Worm (Caenorhabditis elegans): ENCODE measurements around the gene T03G11.9.
A peak's percentile ranks its signal among the peaks of the same experiment; 100 is the strongest.

Gene T03G11.9

DNA sequence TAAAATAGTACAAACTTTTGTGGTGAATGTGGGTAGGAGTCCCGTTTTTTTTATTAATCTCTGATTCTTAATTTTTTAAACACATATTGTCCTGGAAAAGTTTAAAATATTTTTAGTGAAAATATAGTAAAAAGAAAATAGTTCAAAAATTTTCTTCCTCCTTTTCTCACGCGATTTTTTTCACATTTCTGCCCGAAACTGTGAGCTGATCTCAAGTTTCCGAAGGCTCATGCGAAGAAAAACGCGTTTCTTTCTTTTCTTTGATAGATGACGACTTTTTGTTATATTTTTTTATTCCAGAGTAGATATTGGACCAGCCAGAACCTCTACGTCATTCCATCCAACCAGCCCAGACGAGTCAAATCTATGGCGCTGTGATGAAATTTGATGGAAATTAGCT, at the start of gene T03G11.9:
Gene T03G11.9 (plus strand): TSS at position 301 of the 400 bp plus-strand sequence.
- no peak for TF ChIP-seq lsy-12 (tag; optimal IDR thresholded peaks at IDR 0.05)
- TF ChIP-seq tbx-2 (tag; optimal IDR thresholded peaks at IDR 0.05), result no peak
- no peak for TF ChIP-seq R02D3.7 (tag; optimal IDR thresholded peaks at IDR 0.05)
- no peak for TF ChIP-seq elt-2 (tag; optimal IDR thresholded peaks at IDR 0.05)
- no peak for TF ChIP-seq nhr-11 (tag; optimal IDR thresholded peaks at IDR 0.05)
- no peak for TF ChIP-seq lin-39 (tag; optimal IDR thresholded peaks at IDR 0.05)
- TF ChIP-seq lin-15B (tag; optimal IDR thresholded peaks at IDR 0.05), result no peak
- no peak for TF ChIP-seq skn-1 (tag; optimal IDR thresholded peaks at IDR 0.05)
- TF ChIP-seq fkh-10 (GFP tag; optimal IDR thresholded peaks at IDR 0.05), result no peak
- TF ChIP-seq daf-12 (tag; optimal IDR thresholded peaks at IDR 0.05), result no peak
- no peak for TF ChIP-seq eor-1 (tag; optimal IDR thresholded peaks at IDR 0.05)
- no peak for TF ChIP-seq nhr-28 (tag; optimal IDR thresholded peaks at IDR 0.05)
- no peak for TF ChIP-seq mdl-1 (tag; optimal IDR thresholded peaks at IDR 0.05)

ce11 chrX:5135548-5135947, 48.5 kb upstream of the T03G11.9 start:
- TF ChIP-seq fkh-10 (GFP tag; optimal IDR thresholded peaks at IDR 0.05) (no peak), ama-1 (optimal IDR thresholded peaks at IDR 0.05) (peak; percentile 0), nhr-25 (tag; optimal IDR thresholded peaks at IDR 0.05) (peak; percentile 24)

ce11 chrX:5137716-5138470, 46.1 kb upstream of the T03G11.9 start:
- no peak for TF ChIP-seq egl-5 (tag; optimal IDR thresholded peaks at IDR 0.05)
- TF ChIP-seq nhr-25 (tag; optimal IDR thresholded peaks at IDR 0.05), result peak; percentile 57
- TF ChIP-seq elt-1 (tag; optimal IDR thresholded peaks at IDR 0.05), result peak; percentile 8
- no peak for TF ChIP-seq hmg-11 (tag; optimal IDR thresholded peaks at IDR 0.05)

- TF ChIP-seq hmg-11 (tag; optimal IDR thresholded peaks at IDR 0.05) (peak; percentile 76), eor-1 (tag; optimal IDR thresholded peaks at IDR 0.05) (no peak), mml-1 (tag; optimal IDR thresholded peaks at IDR 0.05) (no peak), lsy-12 (tag; optimal IDR thresholded peaks at IDR 0.05) (no peak), nhr-28 (tag; optimal IDR thresholded peaks at IDR 0.05) (no peak), ceh-82 (tag; optimal IDR thresholded peaks at IDR 0.05) (no peak), sea-2 (GFP tag; optimal IDR thresholded peaks at IDR 0.05) (no peak), ZK546.5 (tag; optimal IDR thresholded peaks at IDR 0.05) (no peak), fkh-10 (GFP tag; optimal IDR thresholded peaks at IDR 0.05) (no peak), egl-27 (tag; optimal IDR thresholded peaks at IDR 0.05) (no peak), pha-4 (tag; optimal IDR thresholded peaks at IDR 0.05) (no peak), zag-1 (tag; optimal IDR thresholded peaks at IDR 0.05) (no peak), nhr-76 (tag; optimal IDR thresholded peaks at IDR 0.05) (no peak), nfya-1 (tag; optimal IDR thresholded peaks at IDR 0.05; ENCODE audit: insufficient read depth) (peak; percentile 43)
Observed at ce11 chrX:5140177-5140576, 43.9 kb upstream of the T03G11.9 start.

DNA sequence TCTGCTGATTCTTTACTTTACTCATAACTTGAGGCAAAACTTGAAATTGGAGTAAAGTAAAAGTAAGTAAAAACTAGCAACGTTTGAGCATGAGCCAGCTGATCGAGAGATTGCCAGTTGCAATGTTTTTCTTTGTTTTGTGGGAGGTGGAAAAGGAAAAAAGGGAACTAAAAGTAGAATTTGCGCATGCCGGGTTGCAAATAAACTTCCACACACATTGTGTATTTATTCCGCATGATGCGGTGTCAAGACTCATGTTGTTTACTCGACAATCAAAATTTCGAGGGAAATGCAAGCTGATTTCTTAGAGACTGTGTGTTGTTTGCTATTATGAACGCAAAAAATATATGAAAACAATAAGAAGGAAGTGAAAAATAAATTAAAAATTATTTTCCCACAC, 41.6 kb upstream of the T03G11.9 start:
- TF ChIP-seq pha-4 (tag; optimal IDR thresholded peaks at IDR 0.05), result peak; percentile 88
- no peak for TF ChIP-seq nhr-76 (tag; optimal IDR thresholded peaks at IDR 0.05)
- TF ChIP-seq nhr-25 (tag; optimal IDR thresholded peaks at IDR 0.05), result no peak

DNA sequence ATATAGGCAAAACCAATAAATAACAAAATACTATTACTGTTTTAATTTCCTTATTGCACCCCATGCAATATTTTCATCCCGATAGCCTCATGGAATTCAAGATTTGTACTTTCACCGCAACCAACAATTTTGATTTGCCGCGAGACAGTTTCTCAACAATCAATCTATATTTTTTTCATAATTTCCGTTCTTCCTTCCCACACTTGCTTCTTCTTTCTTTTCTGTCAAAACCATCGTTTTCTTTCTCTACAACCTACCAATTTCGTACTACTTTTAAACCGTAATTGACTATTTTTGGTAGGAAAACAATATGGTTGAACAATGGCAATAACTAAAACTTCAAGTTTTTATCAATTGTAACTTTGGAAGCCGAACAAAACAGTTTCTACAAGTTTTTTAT, 36.1 kb upstream of the T03G11.9 start, which contains the start of gene C31H2.14:
Gene C31H2.14 (plus strand): TSS at position 301 of the 400 bp plus-strand sequence.
- TF ChIP-seq fkh-2 (tag; optimal IDR thresholded peaks at IDR 0.05) (no peak), nhr-43 (tag; optimal IDR thresholded peaks at IDR 0.05; ENCODE audit: poor library complexity, severe bottlenecking) (peak; percentile 49), pha-4 (tag; optimal IDR thresholded peaks at IDR 0.05) (no peak), nhr-23 (tag; optimal IDR thresholded peaks at IDR 0.05) (peak; percentile 75)

DNA sequence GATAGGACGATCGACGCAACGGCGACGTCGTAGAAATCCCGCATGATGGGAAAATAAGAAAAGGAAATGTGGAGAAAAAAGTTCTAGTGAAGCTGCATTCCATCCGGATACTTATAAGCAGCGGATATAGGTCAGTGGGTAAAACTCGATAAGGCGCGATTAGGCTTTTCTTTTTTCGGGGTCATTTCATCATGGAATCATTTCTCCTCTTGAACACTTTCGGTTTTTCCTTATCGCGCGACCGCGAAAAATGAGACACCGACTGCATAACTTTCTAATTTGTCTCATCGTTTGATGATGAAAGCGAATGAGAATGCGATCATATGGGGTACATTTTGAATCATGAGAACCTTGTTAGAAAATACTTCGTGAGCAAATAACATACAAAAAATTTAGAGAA, 33.6 kb upstream of the T03G11.9 start, which contains the start of gene dpy-8:
Gene dpy-8 (minus strand): TSS at position 88 of the 400 bp plus-strand sequence.
- TF ChIP-seq ceh-9 (tag; optimal IDR thresholded peaks at IDR 0.05) (no peak), nhr-77 (tag; optimal IDR thresholded peaks at IDR 0.05) (no peak), mml-1 (tag; optimal IDR thresholded peaks at IDR 0.05) (no peak), ZK546.5 (tag; optimal IDR thresholded peaks at IDR 0.05) (no peak), nhr-23 (tag; optimal IDR thresholded peaks at IDR 0.05) (peak; percentile 84), unc-62 (GFP tag; optimal IDR thresholded peaks at IDR 0.05) (no peak)

Data from whole organism, L3 larva.